Fruit fly (Drosophila melanogaster) Kc167 (cell line): ENCODE results near the gene Sec20.

Experiments used
- Sin3A ChIP-seq: fragments of >200 bp; optimal IDR thresholded peaks from 2 replicates; lab custom pipeline; 2018; ENCODE audit warnings: missing external identifiers
- h ChIP-seq: fragments of >200 bp; optimal IDR thresholded peaks from 3 replicates; lab custom pipeline; 2018; ENCODE audit warnings: missing external identifiers
- insv ChIP-seq: fragments of >200 bp; optimal IDR thresholded peaks from 3 replicates; lab custom pipeline; 2018; ENCODE audit warnings: missing external identifiers
- psq ChIP-seq: fragments of >200 bp; optimal IDR thresholded peaks from 2 replicates; lab custom pipeline; 2017; ENCODE audit warnings: missing external identifiers
- ttk ChIP-seq: sonication (Bioruptor generic); optimal IDR thresholded peaks from 2 replicates; lab custom pipeline; 2017; ENCODE audit warnings: missing external identifiers

dm6 chr3R:5860736-5861217 lies 36.4 kb upstream of the Sec20 start:
- no peak for TF ChIP-seq h (lab: Kevin White, UChicago)
- no peak for TF ChIP-seq Sin3A
- no peak for TF ChIP-seq psq (lab: Kevin White, UChicago)
- TF ChIP-seq ttk: no peak
- no peak for TF ChIP-seq insv (lab: Kevin White, UChicago)
